Worm (Caenorhabditis elegans): Measurements from ENCODE around the gene imp-3.

Gene imp-3

ce11 chrIV:7800338-7800737 lies 10.9 kb upstream of the imp-3 start:
- TF ChIP-seq unc-130 (GFP tag; optimal IDR thresholded peaks at IDR 0.05) (peak; percentile 63), atf-7 (tag; optimal IDR thresholded peaks at IDR 0.05) (no peak), nfya-1 (tag; optimal IDR thresholded peaks at IDR 0.05; ENCODE audit: borderline replicate concordance, insufficient read depth) (no peak), F49E8.2 (tag; optimal IDR thresholded peaks at IDR 0.05; ENCODE audit: insufficient read depth) (peak; percentile 80), Y53G8AR.9 (GFP tag; conservative IDR thresholded peaks at IDR 0.05) (peak; percentile 86), madf-3 (GFP tag; IDR thresholded peaks at IDR 0.05) (0 out of 2 replicates have a peak, but pooled peaks have one; percentile 60), Y79H2A.3 (GFP tag; conservative IDR thresholded peaks at IDR 0.05) (0 out of 2 replicates have a peak, but pooled peaks have one; percentile 28), efl-1 (GFP tag; optimal IDR thresholded peaks at IDR 0.05) (peak; percentile 41), snpc-1.1 (tag; optimal IDR thresholded peaks at IDR 0.05; ENCODE audit: insufficient read depth) (peak; percentile 52), him-1 (tag; optimal IDR thresholded peaks at IDR 0.05) (peak; percentile 24), ama-1 (optimal IDR thresholded peaks at IDR 0.05) (no peak), ama-1 (GFP tag; optimal IDR thresholded peaks at IDR 0.05) (peak in 1 of 2 experiments; percentile 94), ekl-4 (GFP tag; IDR thresholded peaks at IDR 0.05) (peak; percentile 82), attf-6 (GFP tag; IDR thresholded peaks at IDR 0.05) (peak; percentile 82), hlh-12 (tag; optimal IDR thresholded peaks at IDR 0.05) (no peak), rpc-1 (optimal IDR thresholded peaks at IDR 0.05) (no peak), rpc-1 (tag; optimal IDR thresholded peaks at IDR 0.05) (no peak), ceh-100 (GFP tag; IDR thresholded peaks at IDR 0.05) (peak; percentile 48), lin-26 (GFP tag; IDR thresholded peaks at IDR 0.05) (peak; percentile 66), lsl-1 (GFP tag; optimal IDR thresholded peaks at IDR 0.05) (peak; percentile 3), snpc-4 (GFP tag; optimal IDR thresholded peaks at IDR 0.05) (peak; percentile 39), snpc-4 (tag; optimal IDR thresholded peaks at IDR 0.05) (peak in 2 of 4 experiments; percentile 21 to 42), C17E4.6 (GFP tag; IDR thresholded peaks at IDR 0.05) (peak; percentile 74), hmg-20 (GFP tag; IDR thresholded peaks at IDR 0.05) (peak; percentile 32; the same call in 1 of the 2 replicates), xnd-1 (tag; optimal IDR thresholded peaks at IDR 0.05) (peak; percentile 32), ztf-22 (GFP tag; optimal IDR thresholded peaks at IDR 0.05) (no peak), madf-6 (GFP tag; IDR thresholded peaks at IDR 0.05) (peak; percentile 82), athp-1 (tag; optimal IDR thresholded peaks at IDR 0.05) (peak; percentile 80), Y56A3A.18 (GFP tag; IDR thresholded peaks at IDR 0.05) (0 out of 2 replicates have a peak, but pooled peaks have one; percentile 47), snpc-3.4 (tag; optimal IDR thresholded peaks at IDR 0.05) (peak; percentile 45), tlf-1 (GFP tag; optimal IDR thresholded peaks at IDR 0.05) (peak; percentile 43), snpc-1.3 (tag; optimal IDR thresholded peaks at IDR 0.05; ENCODE audit: insufficient read depth) (peak; percentile 41), ccch-3 (GFP tag; optimal IDR thresholded peaks at IDR 0.05) (no peak), cebp-1 (GFP tag; IDR thresholded peaks at IDR 0.05) (no peak), cebp-1 (tag; optimal IDR thresholded peaks at IDR 0.05) (no peak), T26A5.8 (tag; optimal IDR thresholded peaks at IDR 0.05) (peak; percentile 20), fkh-3 (tag; optimal IDR thresholded peaks at IDR 0.05) (peak; percentile 65), hrde-1 (tag; optimal IDR thresholded peaks at IDR 0.05; ENCODE audit: borderline replicate concordance) (peak; percentile 94), B0336.3 (GFP tag; IDR thresholded peaks at IDR 0.05) (peak; percentile 69; the same call in 1 of the 2 replicates)
